Worm (Caenorhabditis elegans): Measurements from ENCODE around the gene F31A3.5.
"Not testable (repeated sequence)": the region's sequence is repeated elsewhere in the genome, so short reads cannot be mapped to it uniquely, and the experiment has no call there.

Gene F31A3.5

ce11 chrX:17548539-17548938 lies 14.9 kb downstream of the F31A3.5 start, which contains the start of gene hlh-29:
TSS of gene hlh-29 (minus strand) at chrX:17548639.
- TF ChIP-seq lin-40 (tag; optimal IDR thresholded peaks at IDR 0.05); dox-1 (GFP tag; IDR thresholded peaks at IDR 0.05); snpc-1.1 (tag; optimal IDR thresholded peaks at IDR 0.05; ENCODE audit: insufficient read depth): not testable (repeated sequence)

DNA sequence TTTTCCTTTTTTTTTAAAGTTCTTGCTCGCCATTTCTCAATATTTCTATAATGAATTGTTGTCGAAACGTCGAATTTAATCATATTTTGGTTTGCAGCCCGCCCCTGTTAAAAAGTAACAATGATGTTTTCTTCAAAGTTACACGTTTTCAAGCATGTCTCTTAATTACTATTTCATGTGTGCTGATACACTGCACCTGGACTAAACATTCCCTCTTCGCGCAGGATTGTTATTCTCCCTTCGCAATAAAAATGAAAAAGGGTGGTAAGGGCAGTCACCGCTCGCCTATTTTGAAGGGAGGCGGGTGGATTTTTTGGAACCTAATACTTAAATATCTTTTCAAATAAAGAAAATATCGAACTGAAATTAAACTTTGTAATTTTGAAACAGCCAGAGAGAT lies 17.9 kb downstream of the F31A3.5 start:
- no peak for TF ChIP-seq attf-3 (GFP tag; conservative IDR thresholded peaks at IDR 0.05)
- TF ChIP-seq ceh-100 (GFP tag; IDR thresholded peaks at IDR 0.05) = no peak
- 0 out of 2 replicates have a peak, but pooled peaks have one; percentile 32 for TF ChIP-seq ekl-4 (GFP tag; IDR thresholded peaks at IDR 0.05)
- peak; percentile 87 for TF ChIP-seq K11D2.4 (GFP tag; IDR thresholded peaks at IDR 0.05)
- TF ChIP-seq K12H6.12 (tag; optimal IDR thresholded peaks at IDR 0.05) = no peak
- peak; percentile 51; the same call in 1 of the 2 replicates for TF ChIP-seq mcd-1 (GFP tag; IDR thresholded peaks at IDR 0.05)
- peak; percentile 7 for TF ChIP-seq akir-1 (GFP tag; optimal IDR thresholded peaks at IDR 0.05)
- 0 out of 2 replicates have a peak, but pooled peaks have one; percentile 27 for TF ChIP-seq nfyb-1 (GFP tag; IDR thresholded peaks at IDR 0.05)
- TF ChIP-seq ets-4 (GFP tag; optimal IDR thresholded peaks at IDR 0.05) = no peak
- TF ChIP-seq hmg-20 (GFP tag; IDR thresholded peaks at IDR 0.05) = peak; percentile 60; the same call in 1 of the 2 replicates
- no peak for TF ChIP-seq Y95B8A.8 (GFP tag; IDR thresholded peaks at IDR 0.05)
- TF ChIP-seq dox-1 (GFP tag; IDR thresholded peaks at IDR 0.05) = peak; percentile 92
- TF ChIP-seq rcor-1 (GFP tag; IDR thresholded peaks at IDR 0.05) = 0 out of 2 replicates have a peak, but pooled peaks have one; percentile 36
- no peak for TF ChIP-seq lsl-1 (GFP tag; optimal IDR thresholded peaks at IDR 0.05)
- TF ChIP-seq tbp1 (GFP tag; optimal IDR thresholded peaks at IDR 0.05) = peak; percentile 36
- peak; percentile 17 for TF ChIP-seq ceh-27 (GFP tag; optimal IDR thresholded peaks at IDR 0.05)
- TF ChIP-seq D2030.7 (GFP tag; IDR thresholded peaks at IDR 0.05) = no peak
- 0 out of 2 replicates have a peak, but pooled peaks have one; percentile 29 for TF ChIP-seq C06A6.2 (GFP tag; conservative IDR thresholded peaks at IDR 0.05)
- no peak for TF ChIP-seq ztf-25 (GFP tag; IDR thresholded peaks at IDR 0.05)
- TF ChIP-seq ztf-26 (tag; optimal IDR thresholded peaks at IDR 0.05) = peak; percentile 32
- TF ChIP-seq mel-28 (tag; optimal IDR thresholded peaks at IDR 0.05; ENCODE audit: borderline replicate concordance) = no peak
- 0 out of 2 replicates have a peak, but pooled peaks have one; percentile 37 for TF ChIP-seq lag-1 (GFP tag; IDR thresholded peaks at IDR 0.05)
- TF ChIP-seq Y53G8AR.9 (GFP tag; conservative IDR thresholded peaks at IDR 0.05) = 0 out of 2 replicates have a peak, but pooled peaks have one; percentile 22
- TF ChIP-seq ZK185.1 (tag; optimal IDR thresholded peaks at IDR 0.05; ENCODE audit: poor library complexity, severe bottlenecking) = peak; percentile 54
- no peak for TF ChIP-seq xnd-1 (tag; optimal IDR thresholded peaks at IDR 0.05)
- no peak for TF ChIP-seq attf-6 (GFP tag; IDR thresholded peaks at IDR 0.05)
- peak; percentile 31 for TF ChIP-seq tlf-1 (GFP tag; optimal IDR thresholded peaks at IDR 0.05)
- TF ChIP-seq hmg-1.2 (GFP tag; IDR thresholded peaks at IDR 0.05) = peak; percentile 57
- peak; percentile 39 for TF ChIP-seq nhr-80 (tag; optimal IDR thresholded peaks at IDR 0.05)
- TF ChIP-seq sea-2 (GFP tag; IDR thresholded peaks at IDR 0.05) = no peak
- peak in 1 of 3 experiments; percentile 57 for TF ChIP-seq lin-35 (GFP tag; optimal IDR thresholded peaks at IDR 0.05)
- TF ChIP-seq repo-1 (tag; optimal IDR thresholded peaks at IDR 0.05) = no peak
- 0 out of 2 replicates have a peak, but pooled peaks have one; percentile 29 for TF ChIP-seq pbrm-1 (GFP tag; IDR thresholded peaks at IDR 0.05)
- peak; percentile 85 for TF ChIP-seq lin-40 (tag; optimal IDR thresholded peaks at IDR 0.05)
- 0 out of 2 replicates have a peak, but pooled peaks have one; percentile 24 for TF ChIP-seq B0336.3 (GFP tag; IDR thresholded peaks at IDR 0.05)
- TF ChIP-seq madf-10 (tag; optimal IDR thresholded peaks at IDR 0.05) = no peak
- TF ChIP-seq nhr-27 (tag; optimal IDR thresholded peaks at IDR 0.05) = no peak
- TF ChIP-seq Y56A3A.18 (GFP tag; IDR thresholded peaks at IDR 0.05) = peak; percentile 87
- TF ChIP-seq snpc-4 (GFP tag; optimal IDR thresholded peaks at IDR 0.05) = no peak
- TF ChIP-seq snpc-4 (tag; optimal IDR thresholded peaks at IDR 0.05) = peak in 2 of 4 experiments; percentile 15 to 18
- TF ChIP-seq sptf-2 (GFP tag; optimal IDR thresholded peaks at IDR 0.05) = no peak
- TF ChIP-seq nfya-2 (GFP tag; IDR thresholded peaks at IDR 0.05) = no peak
- TF ChIP-seq cebp-2 (GFP tag; IDR thresholded peaks at IDR 0.05) = no peak
- TF ChIP-seq gei-17 (GFP tag; optimal IDR thresholded peaks at IDR 0.05) = peak; percentile 84
- no peak for TF ChIP-seq Y67H2A.10 (GFP tag; conservative IDR thresholded peaks at IDR 0.05)

Measured in whole organism, young adult.